Fruit fly (Drosophila melanogaster) whole organism, embryonic: ENCODE results near the gene CG11089.
A peak's percentile ranks its signal among the peaks of the same experiment; 100 is the strongest.

Experiments
- Bdp1 ChIP-seq: fragments of 200-800 bp; sonication (Bioruptor generic); optimal IDR thresholded peaks from 3 replicates; lab custom pipeline; 2016; ENCODE audit warnings: missing biosample characterization, missing genetic modification characterization
- Bteb2 ChIP-seq: fragments of 200-800 bp; sonication (Bioruptor generic); optimal IDR thresholded peaks from 2 replicates; lab custom pipeline; 2016; ENCODE audit warnings: missing biosample characterization, missing genetic modification characterization
- CG12155 ChIP-seq: fragments of 200-800 bp; sonication (Bioruptor generic); optimal IDR thresholded peaks from 3 replicates; lab custom pipeline; 2016; ENCODE audit warnings: missing biosample characterization, missing genetic modification characterization
- CG14441 ChIP-seq: fragments of 200-800 bp; sonication (Bioruptor generic); IDR thresholded peaks from 2 replicates; pipeline ENCODE4 v1.3.6; 2022; ENCODE audit warnings: missing biosample characterization, missing genetic modification characterization
- CG14710 ChIP-seq: fragments of 200-800 bp; sonication (Bioruptor generic); optimal IDR thresholded peaks from 3 replicates; lab custom pipeline; 2019; ENCODE audit warnings: missing biosample characterization, mild to moderate bottlenecking, missing genetic modification characterization, moderate library complexity
- CG16813 ChIP-seq: fragments of 200-800 bp; sonication (Bioruptor generic); IDR thresholded peaks from 3 replicates; pipeline ENCODE4 v1.3.6; 2022; ENCODE audit warnings: missing biosample characterization, missing genetic modification characterization; ENCODE audit not compliant: partially characterized antibody
- CG18764 ChIP-seq: fragments of 200-800 bp; sonication (Bioruptor generic); optimal IDR thresholded peaks from 3 replicates; lab custom pipeline; 2016; ENCODE audit warnings: missing biosample characterization, missing genetic modification characterization
- CG34376 ChIP-seq: fragments of 200-800 bp; sonication (Bioruptor generic); optimal IDR thresholded peaks from 2 replicates; lab custom pipeline; 2018; ENCODE audit warnings: missing biosample characterization, mild to moderate bottlenecking, missing genetic modification characterization
- CG3726 ChIP-seq: fragments of 200-800 bp; sonication (Bioruptor generic); IDR thresholded peaks from 3 replicates; pipeline ENCODE4, ENCODE4 v1.3.6; 2022; ENCODE audit warnings: missing biosample characterization, missing genetic modification characterization
- CG42726 ChIP-seq: fragments of 200-800 bp; sonication (Bioruptor generic); IDR thresholded peaks from 2 replicates; pipeline ENCODE4 v1.3.6; 2022; ENCODE audit warnings: missing biosample characterization, missing genetic modification characterization; ENCODE audit not compliant: partially characterized antibody
- CG4282 ChIP-seq: fragments of 200-800 bp; sonication (Bioruptor generic); optimal IDR thresholded peaks from 2 replicates; lab custom pipeline; 2016; ENCODE audit warnings: missing biosample characterization, missing genetic modification characterization
- CG4360 ChIP-seq: fragments of 200-800 bp; sonication (Bioruptor generic); IDR thresholded peaks from 2 replicates; pipeline ENCODE4 v1.3.6; 2022; ENCODE audit warnings: missing biosample characterization, missing genetic modification characterization
- CG4404 ChIP-seq: fragments of 200-800 bp; sonication (Bioruptor generic); IDR thresholded peaks from 2 replicates; pipeline ENCODE4 v1.3.6; 2022; ENCODE audit warnings: missing biosample characterization, missing genetic modification characterization
- CG4617 ChIP-seq: fragments of 200-800 bp; sonication (Bioruptor generic); optimal IDR thresholded peaks from 3 replicates; lab custom pipeline; 2016; ENCODE audit warnings: missing biosample characterization, missing genetic modification characterization, borderline replicate concordance
- CG4854 ChIP-seq: fragments of 200-800 bp; sonication (Bioruptor generic); optimal IDR thresholded peaks from 2 replicates; lab custom pipeline; 2016; ENCODE audit warnings: missing biosample characterization, missing genetic modification characterization, inconsistent platforms
- CG6689 ChIP-seq: fragments of 200-800 bp; sonication (Bioruptor generic); IDR thresholded peaks from 2 replicates; pipeline ENCODE4 v1.3.6; 2022; ENCODE audit warnings: missing biosample characterization, missing genetic modification characterization
- CG6791 ChIP-seq: fragments of 200-800 bp; sonication (Bioruptor generic); IDR thresholded peaks from 3 replicates; pipeline ENCODE4 v1.3.6; 2022; ENCODE audit warnings: missing biosample characterization, missing genetic modification characterization; ENCODE audit not compliant: partially characterized antibody
- CG8478 ChIP-seq: fragments of >200 bp; optimal IDR thresholded peaks from 2 replicates; lab custom pipeline; 2018
- CG9215 ChIP-seq: fragments of 200-800 bp; sonication (Bioruptor generic); IDR thresholded peaks from 2 replicates; pipeline ENCODE4 v1.3.6; 2022; ENCODE audit warnings: missing biosample characterization, missing genetic modification characterization
- CG9609 ChIP-seq: fragments of 200-800 bp; sonication (Bioruptor generic); optimal IDR thresholded peaks from 3 replicates; lab custom pipeline; 2016; ENCODE audit warnings: missing biosample characterization, missing genetic modification characterization
- CG9797 ChIP-seq: fragments of 200-800 bp; sonication (Bioruptor generic); optimal IDR thresholded peaks from 3 replicates; lab custom pipeline; 2018; ENCODE audit warnings: missing biosample characterization, mild to moderate bottlenecking, missing genetic modification characterization
- CG9932 ChIP-seq: fragments of 200-800 bp; sonication (Bioruptor generic); IDR thresholded peaks from 2 replicates; pipeline ENCODE4 v1.3.6; 2022; ENCODE audit warnings: missing biosample characterization, missing genetic modification characterization
- D ChIP-seq, 2 experiments: fragments of 200-800 bp in 1 of 2; fragments of >200 bp in 1 of 2; sonication (Bioruptor generic) in 1 of 2; optimal IDR thresholded peaks; 2 replicates in 1 of 2; 3 replicates in 1 of 2; lab custom pipeline; 2017; ENCODE audit warnings: mild to moderate bottlenecking in 1 of 2, missing biosample characterization in 1 of 2, missing genetic modification characterization in 1 of 2, missing genetic modification reagents in 1 of 2
- Mrtf ChIP-seq: fragments of 200-800 bp; sonication (Bioruptor generic); IDR thresholded peaks from 3 replicates; pipeline ENCODE4 v1.3.6; 2022; ENCODE audit warnings: missing biosample characterization, missing genetic modification characterization
- NfI ChIP-seq: fragments of 200-800 bp; sonication (Bioruptor generic); optimal IDR thresholded peaks from 3 replicates; lab custom pipeline; 2018; ENCODE audit warnings: missing biosample characterization, mild to moderate bottlenecking, missing genetic modification characterization, moderate library complexity
- Opbp ChIP-seq: fragments of 200-800 bp; sonication (Bioruptor generic); IDR thresholded peaks from 3 replicates; pipeline ENCODE4 v1.3.6; 2022; ENCODE audit warnings: missing biosample characterization, missing genetic modification characterization; ENCODE audit not compliant: partially characterized antibody
- Scr ChIP-seq: fragments of 200-800 bp; sonication (Bioruptor generic); IDR thresholded peaks from 2 replicates; pipeline ENCODE4 v1.3.6; 2022; ENCODE audit warnings: missing biosample characterization, missing genetic modification characterization; ENCODE audit not compliant: partially characterized antibody
- Taf1 ChIP-seq: fragments of 200-800 bp; sonication (Bioruptor generic); IDR thresholded peaks from 2 replicates; pipeline ENCODE4 v1.3.6; 2022; ENCODE audit warnings: missing biosample characterization, missing genetic modification characterization
- Usf ChIP-seq: fragments of 200-800 bp; sonication (Bioruptor generic); optimal IDR thresholded peaks from 2 replicates; lab custom pipeline; 2017; ENCODE audit warnings: missing genotype, missing biosample characterization, missing genetic modification characterization
- al ChIP-seq: fragments of 200-800 bp; sonication (Bioruptor generic); IDR thresholded peaks from 2 replicates; pipeline ENCODE4 v1.3.6; 2022; ENCODE audit warnings: missing biosample characterization, missing genetic modification characterization
- amos ChIP-seq: fragments of 200-800 bp; sonication (Bioruptor generic); IDR thresholded peaks from 2 replicates; pipeline ENCODE4 v1.3.6; 2022; ENCODE audit warnings: missing biosample characterization, missing genetic modification characterization; ENCODE audit not compliant: partially characterized antibody
- bab2 ChIP-seq: fragments of 200-800 bp; sonication (Bioruptor generic); optimal IDR thresholded peaks from 2 replicates; lab custom pipeline; 2016; ENCODE audit warnings: missing biosample characterization, missing genetic modification characterization
- caup ChIP-seq: fragments of 200-800 bp; sonication (Bioruptor generic); optimal IDR thresholded peaks from 3 replicates; lab custom pipeline; 2017; ENCODE audit warnings: missing biosample characterization, mild to moderate bottlenecking, missing genetic modification characterization, moderate library complexity; ENCODE audit not compliant: severe bottlenecking
- crol ChIP-seq: fragments of 200-800 bp; sonication (Bioruptor generic); IDR thresholded peaks from 2 replicates; pipeline ENCODE4 v1.3.6; 2022; ENCODE audit warnings: missing biosample characterization, missing genetic modification characterization
- dimm ChIP-seq: fragments of 200-800 bp; sonication (Bioruptor generic); IDR thresholded peaks from 2 replicates; pipeline ENCODE4 v1.3.6; 2022; ENCODE audit warnings: missing biosample characterization, missing genetic modification characterization
- exex ChIP-seq: fragments of 200-800 bp; sonication (Bioruptor generic); optimal IDR thresholded peaks from 4 replicates; lab custom pipeline; 2018; ENCODE audit warnings: missing biosample characterization, mild to moderate bottlenecking, missing genetic modification characterization, moderate library complexity
- fru ChIP-seq: fragments of >200 bp; optimal IDR thresholded peaks from 2 replicates; lab custom pipeline; 2017
- fu2 ChIP-seq: fragments of 200-800 bp; sonication (Bioruptor generic); optimal IDR thresholded peaks from 2 replicates; lab custom pipeline; 2016; ENCODE audit warnings: missing biosample characterization, missing genetic modification characterization
- grau ChIP-seq: fragments of 200-800 bp; optimal IDR thresholded peaks from 3 replicates; lab custom pipeline; 2019; ENCODE audit warnings: missing biosample characterization, mild to moderate bottlenecking, missing genetic modification characterization, moderate library complexity
- ind ChIP-seq: fragments of 200-800 bp; sonication (Bioruptor generic); optimal IDR thresholded peaks from 3 replicates; lab custom pipeline; 2016; ENCODE audit warnings: missing biosample characterization, missing genetic modification characterization
- kah ChIP-seq: fragments of 200-800 bp; sonication (Bioruptor generic); optimal IDR thresholded peaks from 2 replicates; lab custom pipeline; 2018; ENCODE audit warnings: missing biosample characterization, mild to moderate bottlenecking, missing genetic modification characterization
- sima ChIP-seq: fragments of 200-800 bp; sonication (Bioruptor generic); optimal IDR thresholded peaks from 2 replicates; lab custom pipeline; 2016; ENCODE audit warnings: missing biosample characterization, missing genetic modification characterization
- trh ChIP-seq: fragments of 200-800 bp; sonication (Bioruptor generic); optimal IDR thresholded peaks from 2 replicates; lab custom pipeline; 2016; ENCODE audit warnings: missing biosample characterization, missing genetic modification characterization
- vfl ChIP-seq: fragments of 200-800 bp; sonication (Bioruptor generic); optimal IDR thresholded peaks from 2 replicates; lab custom pipeline; 2016; ENCODE audit warnings: missing biosample characterization, missing genetic modification characterization
- wdn ChIP-seq: fragments of 200-800 bp; sonication (Bioruptor generic); IDR thresholded peaks from 2 replicates; pipeline ENCODE4 v1.3.6; 2022; ENCODE audit warnings: missing biosample characterization, missing genetic modification characterization
- zfh2 ChIP-seq: fragments of 200-800 bp; sonication (Bioruptor generic); optimal IDR thresholded peaks from 2 replicates; lab custom pipeline; 2016; ENCODE audit warnings: missing biosample characterization, missing genetic modification characterization

The CG11089 gene

DNA sequence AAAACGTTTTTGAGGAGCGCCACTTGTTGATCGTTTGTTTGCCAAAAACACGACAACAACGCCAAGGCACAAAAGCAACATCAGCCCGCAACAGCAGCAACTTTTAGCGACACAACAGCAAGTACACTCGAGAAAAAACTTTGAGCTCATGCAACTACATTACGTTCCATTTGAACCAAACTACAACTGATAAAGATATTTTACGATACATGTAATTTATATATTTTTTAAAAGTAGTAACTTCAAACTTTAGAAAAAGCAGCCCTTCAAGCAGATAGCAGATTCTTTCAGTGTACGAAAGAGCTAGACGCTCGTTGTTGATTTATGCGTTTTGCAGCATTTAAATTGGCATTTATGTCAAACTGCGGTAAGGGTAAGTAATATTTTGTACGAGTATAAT is 33.3 kb downstream of the CG11089 start (continued):
- no peak for TF ChIP-seq CG34376 (GFP tag; lab: Kevin White, UChicago)

DNA sequence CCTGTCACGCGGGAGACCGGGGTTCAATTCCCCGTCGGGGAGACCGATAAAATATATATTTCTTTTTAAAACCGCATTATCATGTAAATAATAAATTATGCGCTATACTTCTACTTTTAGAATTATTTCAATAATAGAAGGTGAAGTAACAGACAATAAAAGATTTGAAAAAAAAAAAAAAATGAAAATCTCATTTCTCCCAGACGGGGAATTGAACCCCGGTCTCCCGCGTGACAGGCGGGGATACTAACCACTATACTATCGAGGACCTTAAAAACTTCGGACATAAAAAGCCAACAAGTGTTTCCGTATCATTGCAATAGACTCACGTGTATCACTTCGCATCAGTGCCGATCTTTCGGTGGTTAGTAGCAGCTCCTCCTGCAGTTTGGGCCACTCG is 38.0 kb downstream of the CG11089 start:
- TF ChIP-seq kah (GFP tag; lab: Kevin White, UChicago), result no peak
- no peak for TF ChIP-seq trh (GFP tag; lab: Kevin White, UChicago)
- TF ChIP-seq CG4854 (GFP tag; lab: Kevin White, UChicago), result no peak
- TF ChIP-seq bab2 (GFP tag; lab: Kevin White, UChicago), result no peak
- TF ChIP-seq CG6791 (GFP tag; lab: Robert Waterston, UW), result peak; percentile 7; the same call in 1 of the 3 replicates
- TF ChIP-seq exex, result no peak
- 0 out of 3 replicates have a peak, but pooled peaks have one; percentile 34 for TF ChIP-seq Opbp
- no peak for TF ChIP-seq Bteb2 (GFP tag; lab: Kevin White, UChicago)
- no peak for TF ChIP-seq dimm (GFP tag; lab: Robert Waterston, UW)
- peak; percentile 54; the same call in 1 of the 2 replicates for TF ChIP-seq amos (GFP tag; lab: Robert Waterston, UW)
- TF ChIP-seq Bdp1 (GFP tag; lab: Kevin White, UChicago), result peak; percentile 89
- no peak for TF ChIP-seq ind (GFP tag; lab: Kevin White, UChicago)
- no peak for TF ChIP-seq Mrtf (GFP tag; lab: Robert Waterston, UW)
- peak; percentile 51; the same call in 2 of the 3 replicates for TF ChIP-seq CG16813 (GFP tag; lab: Robert Waterston, UW)
- no peak for TF ChIP-seq CG9609 (GFP tag; lab: Kevin White, UChicago)
- TF ChIP-seq CG9797, result no peak
- TF ChIP-seq Scr (GFP tag; lab: Robert Waterston, UW), result 0 out of 2 replicates have a peak, but pooled peaks have one; percentile 13
- TF ChIP-seq CG9215 (GFP tag; lab: Robert Waterston, UW), result no peak
- no peak for TF ChIP-seq zfh2 (GFP tag; lab: Kevin White, UChicago)
- no peak for TF ChIP-seq al (GFP tag; lab: Robert Waterston, UW)

DNA sequence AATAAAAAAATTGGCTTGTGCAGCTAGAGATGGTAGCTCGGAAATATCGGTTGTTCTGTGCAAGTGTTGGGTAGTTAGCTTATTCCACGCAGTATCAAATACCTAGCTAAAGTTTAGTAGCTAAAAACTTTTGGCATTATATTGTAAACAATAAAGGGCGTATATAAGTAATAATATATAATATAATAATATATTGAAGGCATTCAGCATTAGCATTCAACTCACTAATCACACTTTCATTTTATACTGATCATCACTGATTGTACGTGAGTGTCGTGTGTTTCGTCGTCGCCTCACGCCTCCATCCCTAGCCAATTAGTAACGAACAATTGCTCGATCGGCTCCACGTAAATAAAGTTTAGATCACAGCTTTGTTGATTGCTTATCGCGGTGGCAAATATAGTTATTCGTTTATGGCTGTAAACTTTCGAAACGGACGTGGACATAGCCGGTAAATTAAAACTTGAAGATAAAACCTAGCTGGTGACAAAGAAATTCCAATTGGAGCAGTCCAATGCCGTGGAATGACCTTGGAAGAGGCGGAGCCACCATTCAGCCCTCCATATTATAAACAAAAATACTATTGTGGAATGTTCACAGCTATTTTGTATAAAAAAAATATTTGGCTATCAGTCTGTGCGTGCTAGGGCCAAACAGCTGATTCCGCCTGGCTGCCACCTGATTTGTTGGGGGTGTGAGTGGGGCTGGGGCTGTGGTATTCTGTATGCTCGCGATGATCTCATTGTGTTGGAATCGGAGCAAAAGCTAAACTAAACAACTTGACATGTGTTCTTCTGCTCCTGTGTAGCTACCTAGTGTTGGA is 41.2 kb downstream of the CG11089 start, which contains the start of the genes PIG-S, sud1 and CG11168:
PIG-S (minus strand) TSS at position 51 of the 823 bp plus-strand sequence.
sud1 (minus strand) TSS at position 51 of the 823 bp plus-strand sequence.
CG11168 (plus strand) TSS at position 293 of the 823 bp plus-strand sequence.
- TF ChIP-seq CG14710 (tag; lab: Kevin White, UChicago), result peak; percentile 81
- TF ChIP-seq CG12155 (GFP tag; lab: Kevin White, UChicago), result peak; percentile 48
- no peak for TF ChIP-seq CG8478 (lab: Kevin White, UChicago)
- no peak for TF ChIP-seq CG4282
- peak; percentile 75 for TF ChIP-seq grau (tag; lab: Kevin White, UChicago)
- peak; percentile 57 for TF ChIP-seq NfI (GFP tag; lab: Kevin White, UChicago)
- peak; percentile 50 for TF ChIP-seq caup
- TF ChIP-seq CG9932 (GFP tag; lab: Robert Waterston, UW), result peak; percentile 89
- 0 out of 2 replicates have a peak, but pooled peaks have one; percentile 10 for TF ChIP-seq crol (GFP tag; lab: Robert Waterston, UW)
- TF ChIP-seq fu2 (GFP tag; lab: Kevin White, UChicago), result no peak
- peak; percentile 53 for TF ChIP-seq CG4617
- TF ChIP-seq CG18764, result peak; percentile 34
- TF ChIP-seq CG6689 (GFP tag; lab: Robert Waterston, UW), result 0 out of 2 replicates have a peak, but pooled peaks have one; percentile 24
- peak; percentile 49 for TF ChIP-seq Usf (GFP tag; lab: Kevin White, UChicago)
- no peak for TF ChIP-seq sima (GFP tag; lab: Kevin White, UChicago)
- no peak for TF ChIP-seq CG4360 (GFP tag; lab: Robert Waterston, UW)
- peak; percentile 37; the same call in 1 of the 2 replicates for TF ChIP-seq Taf1 (GFP tag; lab: Robert Waterston, UW)
- peak; percentile 58; the same call in 1 of the 2 replicates for TF ChIP-seq CG4404
- 0 out of 2 replicates have a peak, but pooled peaks have one; percentile 10 for TF ChIP-seq wdn
- TF ChIP-seq fru (lab: Kevin White, UChicago), result no peak
- TF ChIP-seq CG14441 (GFP tag; lab: Robert Waterston, UW), result peak; percentile 63
- TF ChIP-seq CG3726 (GFP tag; lab: Robert Waterston, UW), result peak; percentile 32; the same call in 1 of the 3 replicates
- no peak for TF ChIP-seq vfl (GFP tag; lab: Kevin White, UChicago)
- TF ChIP-seq D (optimal IDR thresholded peaks at IDR 0.05; lab: Kevin White, UChicago), result no peak
- peak; percentile 19 for TF ChIP-seq D (GFP tag; optimal IDR thresholded peaks at IDR 0.05; lab: Kevin White, UChicago)
- TF ChIP-seq CG42726 (GFP tag; lab: Robert Waterston, UW), result 0 out of 2 replicates have a peak, but pooled peaks have one; percentile 42
